Fruit fly (Drosophila melanogaster) whole organism, embryonic: ENCODE results near the gene Blimp-1.

Experiments
- Ada2b ChIP-seq: fragments of 200-800 bp; sonication (Bioruptor generic); IDR thresholded peaks from 2 replicates; pipeline ENCODE4 v1.3.6; 2022; ENCODE audit warnings: missing biosample characterization, missing genetic modification characterization
- Atf-2 ChIP-seq: fragments of 200-800 bp; sonication (Bioruptor generic); optimal IDR thresholded peaks from 2 replicates; lab custom pipeline; 2016; ENCODE audit warnings: missing biosample characterization, missing genetic modification characterization
- Bgb ChIP-seq: fragments of 200-800 bp; sonication (Bioruptor generic); IDR thresholded peaks from 2 replicates; pipeline ENCODE4 v1.3.6; 2022; ENCODE audit warnings: missing biosample characterization, missing genetic modification characterization; ENCODE audit not compliant: partially characterized antibody
- CG10147 ChIP-seq: fragments of 200-800 bp; sonication (Bioruptor generic); optimal IDR thresholded peaks from 2 replicates; lab custom pipeline; 2019; ENCODE audit warnings: missing biosample characterization, mild to moderate bottlenecking, missing genetic modification characterization, moderate library complexity
- CG10431 ChIP-seq: fragments of 200-800 bp; sonication (Bioruptor generic); optimal IDR thresholded peaks from 3 replicates; lab custom pipeline; 2018; ENCODE audit warnings: missing biosample characterization, mild to moderate bottlenecking, missing genetic modification characterization
- CG10543 ChIP-seq: fragments of 200-800 bp; sonication (Bioruptor generic); optimal IDR thresholded peaks from 3 replicates; lab custom pipeline; 2017; ENCODE audit warnings: missing biosample characterization, mild to moderate bottlenecking, missing genetic modification characterization, moderate library complexity
- CG11093 ChIP-seq: fragments of 200-800 bp; sonication (Bioruptor generic); IDR thresholded peaks from 3 replicates; pipeline ENCODE4 v1.3.6; 2022; ENCODE audit warnings: missing biosample characterization, missing genetic modification characterization
- CG12942 ChIP-seq: fragments of 200-800 bp; sonication (Bioruptor generic); optimal IDR thresholded peaks from 3 replicates; lab custom pipeline; 2016; ENCODE audit warnings: missing biosample characterization, missing genetic modification characterization
- CG1602 ChIP-seq: fragments of 200-800 bp; sonication (Bioruptor generic); optimal IDR thresholded peaks from 3 replicates; lab custom pipeline; 2016; ENCODE audit warnings: missing biosample characterization, missing genetic modification characterization
- CG17359 ChIP-seq: fragments of 200-800 bp; sonication (Bioruptor generic); optimal IDR thresholded peaks from 3 replicates; lab custom pipeline; 2018; ENCODE audit warnings: missing biosample characterization, mild to moderate bottlenecking, missing genetic modification characterization, moderate library complexity
- CG17385 ChIP-seq: fragments of 200-800 bp; sonication (Bioruptor generic); optimal IDR thresholded peaks from 3 replicates; lab custom pipeline; 2018; ENCODE audit warnings: missing biosample characterization, mild to moderate bottlenecking, missing genetic modification characterization
- CG17912 ChIP-seq: fragments of 200-800 bp; sonication (Bioruptor generic); optimal IDR thresholded peaks from 2 replicates; lab custom pipeline; 2018; ENCODE audit warnings: missing biosample characterization, mild to moderate bottlenecking, missing genetic modification characterization
- CG2712 ChIP-seq: fragments of 200-800 bp; optimal IDR thresholded peaks from 3 replicates; lab custom pipeline; 2019; ENCODE audit warnings: missing biosample characterization, mild to moderate bottlenecking, missing genetic modification characterization, moderate library complexity
- CG2889 ChIP-seq: fragments of 200-800 bp; sonication (Bioruptor generic); IDR thresholded peaks from 3 replicates; pipeline ENCODE4 v1.3.6; 2022; ENCODE audit warnings: missing biosample characterization, missing genetic modification characterization
- CG33557 ChIP-seq: fragments of 200-800 bp; sonication (Bioruptor generic); optimal IDR thresholded peaks from 2 replicates; lab custom pipeline; 2019; ENCODE audit warnings: missing biosample characterization, mild to moderate bottlenecking, missing genetic modification characterization, moderate library complexity
- CG3838 ChIP-seq: fragments of 200-800 bp; sonication (Bioruptor generic); optimal IDR thresholded peaks from 3 replicates; lab custom pipeline; 2016; ENCODE audit warnings: missing biosample characterization, missing genetic modification characterization
- CG4282 ChIP-seq: fragments of 200-800 bp; sonication (Bioruptor generic); optimal IDR thresholded peaks from 2 replicates; lab custom pipeline; 2016; ENCODE audit warnings: missing biosample characterization, missing genetic modification characterization
- CG4730 ChIP-seq: fragments of 200-800 bp; sonication (Bioruptor generic); IDR thresholded peaks from 2 replicates; pipeline ENCODE4 v1.3.6; 2022; ENCODE audit warnings: missing biosample characterization, missing genetic modification characterization
- CG6791 ChIP-seq: fragments of 200-800 bp; sonication (Bioruptor generic); IDR thresholded peaks from 3 replicates; pipeline ENCODE4 v1.3.6; 2022; ENCODE audit warnings: missing biosample characterization, missing genetic modification characterization; ENCODE audit not compliant: partially characterized antibody
- CG7357 ChIP-seq: fragments of 200-800 bp; sonication (Bioruptor generic); IDR thresholded peaks from 3 replicates; pipeline ENCODE4 v1.3.6; 2022; ENCODE audit warnings: missing biosample characterization, missing genetic modification characterization
- CG9817 ChIP-seq: fragments of 200-800 bp; sonication (Bioruptor generic); optimal IDR thresholded peaks from 2 replicates; lab custom pipeline; 2018; ENCODE audit warnings: missing biosample characterization, mild to moderate bottlenecking, missing genetic modification characterization, moderate library complexity
- Dad ChIP-seq: fragments of 200-800 bp; sonication (Bioruptor generic); optimal IDR thresholded peaks from 3 replicates; lab custom pipeline; 2016; ENCODE audit warnings: missing biosample characterization, missing genetic modification characterization
- Eip74EF ChIP-seq, 2 experiments: fragments of 200-800 bp in 1 of 2; fragments of >200 bp in 1 of 2; sonication (Bioruptor generic) in 1 of 2; optimal IDR thresholded peaks; 2 replicates each; lab custom pipeline; 2017 to 2019; ENCODE audit warnings: missing biosample characterization in 2 of 2, missing genetic modification characterization in 2 of 2, mild to moderate bottlenecking in 1 of 2, moderate library complexity in 1 of 2
- H2.0 ChIP-seq: fragments of 200-800 bp; sonication (Bioruptor generic); IDR thresholded peaks from 2 replicates; pipeline ENCODE4 v1.3.6; 2022; ENCODE audit warnings: missing biosample characterization, missing genetic modification characterization
- Hr51 ChIP-seq, 2 experiments: fragments of 200-800 bp; sonication (Bioruptor generic); optimal IDR thresholded peaks; 2 replicates in 1 of 2; 3 replicates in 1 of 2; lab custom pipeline; 2016 to 2018; ENCODE audit warnings: missing biosample characterization in 2 of 2, missing genetic modification characterization in 2 of 2, mild to moderate bottlenecking in 1 of 2, moderate library complexity in 1 of 2
- Hsf ChIP-seq: fragments of 200-800 bp; sonication (Bioruptor generic); optimal IDR thresholded peaks from 3 replicates; lab custom pipeline; 2016; ENCODE audit warnings: missing biosample characterization, missing genetic modification characterization
- Kr ChIP-seq: fragments of 200-800 bp; sonication (Bioruptor generic); optimal IDR thresholded peaks from 2 replicates; lab custom pipeline; 2017; ENCODE audit warnings: missing biosample characterization, mild to moderate bottlenecking, missing genetic modification characterization
- Neu2 ChIP-seq: fragments of 200-800 bp; sonication (Bioruptor generic); optimal IDR thresholded peaks from 3 replicates; lab custom pipeline; 2016; ENCODE audit warnings: missing biosample characterization, missing genetic modification characterization, borderline replicate concordance
- NfI ChIP-seq: fragments of 200-800 bp; sonication (Bioruptor generic); optimal IDR thresholded peaks from 3 replicates; lab custom pipeline; 2018; ENCODE audit warnings: missing biosample characterization, mild to moderate bottlenecking, missing genetic modification characterization, moderate library complexity
- Ravus ChIP-seq: fragments of 200-800 bp; sonication (Bioruptor generic); IDR thresholded peaks from 2 replicates; pipeline ENCODE4 v1.3.6; 2022; ENCODE audit warnings: missing biosample characterization, missing genetic modification characterization
- Rfx ChIP-seq: fragments of 200-800 bp; sonication (Bioruptor generic); IDR thresholded peaks from 2 replicates; pipeline ENCODE4 v1.3.6; 2022; ENCODE audit warnings: missing biosample characterization, missing genetic modification characterization
- Side ChIP-seq: fragments of 200-800 bp; sonication (Bioruptor generic); optimal IDR thresholded peaks from 2 replicates; lab custom pipeline; 2016; ENCODE audit warnings: missing biosample characterization, missing genetic modification characterization
- TFAM ChIP-seq: fragments of 200-800 bp; sonication (Bioruptor generic); optimal IDR thresholded peaks from 2 replicates; lab custom pipeline; 2017; ENCODE audit warnings: missing biosample characterization, missing genetic modification characterization, inconsistent platforms
- abd-A ChIP-seq: fragments of 200-800 bp; sonication (Bioruptor generic); optimal IDR thresholded peaks from 3 replicates; lab custom pipeline; 2019; ENCODE audit warnings: missing biosample characterization, mild to moderate bottlenecking, missing genetic modification characterization, moderate library complexity
- crol ChIP-seq: fragments of 200-800 bp; sonication (Bioruptor generic); IDR thresholded peaks from 2 replicates; pipeline ENCODE4 v1.3.6; 2022; ENCODE audit warnings: missing biosample characterization, missing genetic modification characterization
- crp ChIP-seq, 2 experiments: fragments of 200-800 bp; sonication (Bioruptor generic); optimal IDR thresholded peaks; 2 replicates in 1 of 2; 3 replicates in 1 of 2; lab custom pipeline; 2017; ENCODE audit warnings: missing biosample characterization in 2 of 2, missing genetic modification characterization in 2 of 2, mild to moderate bottlenecking in 1 of 2, moderate library complexity in 1 of 2
- fru ChIP-seq: fragments of >200 bp; optimal IDR thresholded peaks from 2 replicates; lab custom pipeline; 2017
- gcm2 ChIP-seq: fragments of 200-800 bp; sonication (Bioruptor generic); optimal IDR thresholded peaks from 2 replicates; lab custom pipeline; 2016; ENCODE audit warnings: missing biosample characterization, missing genetic modification characterization
- jing ChIP-seq: fragments of 200-800 bp; sonication (Bioruptor generic); optimal IDR thresholded peaks from 2 replicates; lab custom pipeline; 2018; ENCODE audit warnings: missing biosample characterization, mild to moderate bottlenecking, missing genetic modification characterization
- lmd ChIP-seq: fragments of 200-800 bp; sonication (Bioruptor generic); IDR thresholded peaks from 2 replicates; pipeline ENCODE4 v1.3.6; 2022; ENCODE audit warnings: missing biosample characterization, missing genetic modification characterization
- sima ChIP-seq: fragments of 200-800 bp; sonication (Bioruptor generic); optimal IDR thresholded peaks from 2 replicates; lab custom pipeline; 2016; ENCODE audit warnings: missing biosample characterization, missing genetic modification characterization
- slbo ChIP-seq: fragments of 200-800 bp; sonication (Bioruptor generic); IDR thresholded peaks from 2 replicates; pipeline ENCODE4 v1.3.6; 2022; ENCODE audit warnings: missing biosample characterization, missing genetic modification characterization
- so ChIP-seq: fragments of 200-800 bp; sonication (Bioruptor generic); IDR thresholded peaks from 3 replicates; pipeline ENCODE4 v1.3.6; 2022; ENCODE audit warnings: missing biosample characterization, missing genetic modification characterization
- sqz ChIP-seq: fragments of 200-800 bp; sonication (Bioruptor generic); optimal IDR thresholded peaks from 3 replicates; lab custom pipeline; 2018; ENCODE audit warnings: missing biosample characterization, mild to moderate bottlenecking, missing genetic modification characterization
- ssp ChIP-seq: fragments of 200-800 bp; sonication (Bioruptor generic); IDR thresholded peaks from 2 replicates; pipeline ENCODE4 v1.3.6; 2022; ENCODE audit warnings: missing biosample characterization, missing genetic modification characterization
- stwl ChIP-seq: fragments of 200-800 bp; sonication (Bioruptor generic); optimal IDR thresholded peaks from 3 replicates; lab custom pipeline; 2018; ENCODE audit warnings: missing biosample characterization, mild to moderate bottlenecking, missing genetic modification characterization, moderate library complexity
- tio ChIP-seq: fragments of 200-800 bp; sonication (Bioruptor generic); optimal IDR thresholded peaks from 2 replicates; lab custom pipeline; 2017; ENCODE audit warnings: missing biosample characterization, missing genetic modification characterization, inconsistent platforms
- tx ChIP-seq: fragments of 200-800 bp; sonication (Bioruptor generic); optimal IDR thresholded peaks from 2 replicates; lab custom pipeline; 2016; ENCODE audit warnings: missing biosample characterization, missing genetic modification characterization
- usp ChIP-seq: fragments of >200 bp; optimal IDR thresholded peaks from 2 replicates; lab custom pipeline; 2017; ENCODE audit warnings: missing biosample characterization, missing genetic modification characterization
- wek ChIP-seq: fragments of 200-800 bp; sonication (Bioruptor generic); optimal IDR thresholded peaks from 3 replicates; lab custom pipeline; 2018; ENCODE audit warnings: missing biosample characterization, mild to moderate bottlenecking, missing genetic modification characterization, moderate library complexity

The Blimp-1 gene

DNA sequence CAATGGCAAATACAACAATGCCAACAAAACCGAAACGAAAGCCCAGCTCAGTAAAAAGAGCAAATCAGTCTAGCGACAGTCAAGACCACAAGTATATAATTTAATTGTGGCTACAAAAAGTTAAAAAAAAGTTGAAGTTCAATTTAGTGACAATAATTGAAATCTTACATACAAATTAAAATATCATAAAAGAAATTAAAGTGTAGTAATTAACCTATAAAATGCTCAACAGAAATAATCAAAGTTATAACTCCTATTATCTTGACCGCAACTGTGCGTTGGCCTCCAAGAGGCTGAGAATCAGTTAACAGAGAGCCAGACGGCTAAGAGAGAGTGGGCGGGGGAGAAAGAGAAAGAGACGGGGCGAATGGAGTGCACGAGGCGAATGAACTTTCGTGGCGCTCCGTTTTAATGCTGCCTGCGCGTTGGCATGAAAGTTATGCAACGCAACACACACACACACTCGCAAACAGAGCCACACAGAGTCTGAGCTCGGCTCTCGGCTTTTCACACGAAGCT, 19.0 kb upstream of the Blimp-1 start (continued):
- TF ChIP-seq usp (GFP tag; lab: Kevin White, UChicago) = no peak
- no peak for TF ChIP-seq tx (GFP tag; lab: Kevin White, UChicago)
- peak; percentile 76 for TF ChIP-seq CG17385 (GFP tag; lab: Kevin White, UChicago)
- TF ChIP-seq CG1602 (GFP tag; lab: Kevin White, UChicago) = peak; percentile 76
- peak; percentile 42; the same call in 1 of the 3 replicates for TF ChIP-seq CG7357 (GFP tag; lab: Robert Waterston, UW)
- TF ChIP-seq jing (GFP tag; lab: Kevin White, UChicago) = peak; percentile 43
- no peak for TF ChIP-seq fru (lab: Kevin White, UChicago)
- peak in 1 of 2 experiments; percentile 89 for TF ChIP-seq Eip74EF (GFP tag; optimal IDR thresholded peaks at IDR 0.05; lab: Kevin White, UChicago)
- peak; percentile 29 to 89 for TF ChIP-seq Hr51 (GFP tag; optimal IDR thresholded peaks at IDR 0.05; lab: Kevin White, UChicago)
- TF ChIP-seq sqz (GFP tag; lab: Kevin White, UChicago) = peak; percentile 79
- TF ChIP-seq CG3838 (GFP tag; lab: Kevin White, UChicago) = peak; percentile 48
- peak; percentile 55 for TF ChIP-seq lmd (GFP tag; lab: Robert Waterston, UW)
- peak; percentile 59 for TF ChIP-seq NfI (GFP tag; lab: Kevin White, UChicago)
- TF ChIP-seq CG33557 (GFP tag; lab: Kevin White, UChicago) = peak; percentile 90
- peak in 1 of 2 experiments; percentile 21 for TF ChIP-seq crp (GFP tag; optimal IDR thresholded peaks at IDR 0.05; lab: Kevin White, UChicago)
- peak; percentile 68 for TF ChIP-seq tio
- peak; percentile 62 for TF ChIP-seq ssp (GFP tag; lab: Robert Waterston, UW)
- TF ChIP-seq CG10147 (GFP tag; lab: Kevin White, UChicago) = peak; percentile 72
- no peak for TF ChIP-seq CG10543 (GFP tag; lab: Kevin White, UChicago)
- TF ChIP-seq CG17359 (tag; lab: Kevin White, UChicago) = no peak
- TF ChIP-seq Atf-2 (GFP tag; lab: Kevin White, UChicago) = no peak
- TF ChIP-seq Dad (GFP tag; lab: Kevin White, UChicago) = peak; percentile 41
- TF ChIP-seq Ravus (GFP tag; lab: Robert Waterston, UW) = peak; percentile 7; the same call in 1 of the 2 replicates
- TF ChIP-seq Side (GFP tag; lab: Kevin White, UChicago) = peak; percentile 38
- TF ChIP-seq CG9817 = peak; percentile 56
- no peak for TF ChIP-seq Neu2 (GFP tag; lab: Kevin White, UChicago)
- peak; percentile 77 for TF ChIP-seq Ada2b (GFP tag; lab: Robert Waterston, UW)
- no peak for TF ChIP-seq crol (GFP tag; lab: Robert Waterston, UW)
- no peak for TF ChIP-seq slbo (GFP tag; lab: Robert Waterston, UW)
- peak; percentile 54; the same call in 1 of the 2 replicates for TF ChIP-seq CG4730
- TF ChIP-seq Kr (GFP tag; lab: Kevin White, UChicago) = no peak
- TF ChIP-seq stwl (tag; lab: Kevin White, UChicago) = peak; percentile 30
- peak; percentile 38 for TF ChIP-seq TFAM (GFP tag; lab: Kevin White, UChicago)
- TF ChIP-seq so = peak; percentile 88
- no peak for TF ChIP-seq sima (GFP tag; lab: Kevin White, UChicago)
- TF ChIP-seq CG17912 (GFP tag; lab: Kevin White, UChicago) = no peak
- no peak for TF ChIP-seq CG4282 (GFP tag; lab: Kevin White, UChicago)
- no peak for TF ChIP-seq gcm2 (GFP tag; lab: Kevin White, UChicago)
- no peak for TF ChIP-seq CG6791 (GFP tag; lab: Robert Waterston, UW)
- TF ChIP-seq Rfx (GFP tag; lab: Robert Waterston, UW) = 0 out of 2 replicates have a peak, but pooled peaks have one; percentile 16
- TF ChIP-seq abd-A (tag; lab: Kevin White, UChicago) = peak; percentile 17
- TF ChIP-seq CG11093 (GFP tag; lab: Robert Waterston, UW) = peak; percentile 62
- TF ChIP-seq H2.0 (GFP tag; lab: Robert Waterston, UW) = peak; percentile 81
- TF ChIP-seq CG2889 (GFP tag; lab: Robert Waterston, UW) = no peak
- TF ChIP-seq CG10431 (GFP tag; lab: Kevin White, UChicago) = peak; percentile 76
- TF ChIP-seq wek (GFP tag; lab: Kevin White, UChicago) = peak; percentile 56
- peak; percentile 54 for TF ChIP-seq CG12942 (GFP tag; lab: Kevin White, UChicago)
- peak; percentile 73 for TF ChIP-seq Hsf (GFP tag; lab: Kevin White, UChicago)
- peak; percentile 95 for TF ChIP-seq CG2712 (tag; lab: Kevin White, UChicago)
- no peak for TF ChIP-seq Bgb (GFP tag; lab: Robert Waterston, UW)
